Fruit fly (Drosophila melanogaster): ENCODE results near the gene Task7.

DNA sequence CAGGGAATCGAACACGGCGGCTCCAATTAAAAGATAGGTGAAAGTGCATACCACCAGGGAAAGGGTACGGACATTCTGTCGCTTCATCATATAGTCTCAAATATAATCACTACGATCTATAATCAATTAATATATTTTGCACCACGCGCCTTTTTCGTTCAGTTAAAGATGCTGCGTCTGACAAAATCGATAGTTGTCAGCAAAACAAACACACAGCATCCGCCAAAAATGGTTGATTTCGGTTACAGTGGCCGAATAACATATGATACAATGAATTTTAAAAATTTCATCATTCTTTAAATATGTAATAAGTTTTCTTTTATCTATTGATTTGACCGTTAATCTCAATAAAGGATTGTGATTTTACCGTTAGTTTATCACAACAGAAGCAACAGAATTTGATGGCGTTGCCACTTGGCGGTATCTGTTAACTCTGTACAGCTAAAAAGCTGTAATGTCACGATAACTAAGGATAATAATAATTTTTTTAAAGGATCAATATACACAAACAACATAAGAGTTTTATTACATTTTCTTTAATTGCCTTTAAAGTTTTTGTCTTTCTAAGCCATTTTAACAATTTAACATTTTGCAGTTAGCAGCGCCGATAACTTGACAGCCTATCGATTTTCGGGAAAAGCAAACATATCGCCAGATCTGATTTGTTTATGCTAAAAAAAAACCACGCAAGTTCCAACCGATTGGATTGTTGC lies at the start of gene Task7, which contains the start of gene alpha-Man-IIa:
- TF ChIP-seq Jarid2 (GFP tag; optimal IDR thresholded peaks at IDR 0.05) (no peak), Atf3 (GFP tag; optimal IDR thresholded peaks at IDR 0.05) (no peak), ttk (GFP tag; IDR thresholded peaks at IDR 0.05) (no peak)

Data from whole organism, embryonic.